Fruit fly (Drosophila melanogaster) whole organism, embryonic: Measurements from ENCODE around the gene CNMa.

Source experiments
- Asciz ChIP-seq: fragments of 200-800 bp; sonication (Bioruptor generic); optimal IDR thresholded peaks from 2 replicates; lab custom pipeline; 2017; ENCODE audit warnings: missing biosample characterization, mild to moderate bottlenecking, missing genetic modification characterization, missing genetic modification reagents
- BEAF-32 ChIP-seq: fragments of 200-800 bp; sonication (Bioruptor generic); optimal IDR thresholded peaks from 3 replicates; lab custom pipeline; 2017; ENCODE audit warnings: missing biosample characterization, missing genetic modification characterization, mild to moderate bottlenecking, moderate library complexity, missing genetic modification reagents
- CG11247 ChIP-seq: fragments of 200-800 bp; sonication (Bioruptor generic); IDR thresholded peaks from 2 replicates; pipeline ENCODE4 v1.3.6; 2022; ENCODE audit warnings: missing biosample characterization, missing genetic modification characterization
- CG12219 ChIP-seq: fragments of 200-800 bp; sonication (Bioruptor generic); optimal IDR thresholded peaks from 3 replicates; lab custom pipeline; 2018; ENCODE audit warnings: missing biosample characterization, mild to moderate bottlenecking, missing genetic modification characterization
- CG12236 ChIP-seq: fragments of 200-800 bp; sonication (Bioruptor generic); optimal IDR thresholded peaks from 2 replicates; lab custom pipeline; 2016; ENCODE audit warnings: missing biosample characterization, missing genetic modification characterization
- CG12299 ChIP-seq: fragments of 200-800 bp; sonication (Bioruptor generic); optimal IDR thresholded peaks from 2 replicates; lab custom pipeline; 2018; ENCODE audit warnings: missing biosample characterization, mild to moderate bottlenecking, missing genetic modification characterization
- CG14014 ChIP-seq: fragments of 200-800 bp; sonication (Bioruptor generic); IDR thresholded peaks from 2 replicates; pipeline ENCODE4 v1.3.6; 2022; ENCODE audit warnings: missing biosample characterization, missing genetic modification characterization
- CG1603 ChIP-seq: fragments of 200-800 bp; sonication (Bioruptor generic); optimal IDR thresholded peaks from 2 replicates; lab custom pipeline; 2019; ENCODE audit warnings: missing biosample characterization, mild to moderate bottlenecking, missing genetic modification characterization, moderate library complexity
- CG1647 ChIP-seq: fragments of 200-800 bp; sonication (Bioruptor generic); optimal IDR thresholded peaks from 3 replicates; lab custom pipeline; 2016; ENCODE audit warnings: missing biosample characterization, missing genetic modification characterization
- CG16779 ChIP-seq: fragments of 200-800 bp; sonication (Bioruptor generic); IDR thresholded peaks from 2 replicates; pipeline ENCODE4 v1.3.6; 2022; ENCODE audit warnings: missing biosample characterization, missing genetic modification characterization
- CG18011 ChIP-seq: fragments of 200-800 bp; sonication (Bioruptor generic); optimal IDR thresholded peaks from 2 replicates; lab custom pipeline; 2017; ENCODE audit warnings: missing biosample characterization, missing genetic modification characterization, mild to moderate bottlenecking, moderate library complexity, missing genotype
- CG18599 ChIP-seq: fragments of 200-800 bp; sonication (Bioruptor generic); optimal IDR thresholded peaks from 3 replicates; lab custom pipeline; 2017; ENCODE audit warnings: missing biosample characterization, missing genetic modification characterization, mild to moderate bottlenecking, moderate library complexity, missing genetic modification reagents
- CG30020 ChIP-seq: fragments of 200-800 bp; optimal IDR thresholded peaks from 2 replicates; lab custom pipeline; 2019; ENCODE audit warnings: missing biosample characterization, mild to moderate bottlenecking, missing genetic modification characterization, moderate library complexity
- CG34422 ChIP-seq: fragments of 200-800 bp; sonication (Bioruptor generic); IDR thresholded peaks from 3 replicates; pipeline ENCODE4 v1.3.6; 2022; ENCODE audit warnings: missing biosample characterization, missing genetic modification characterization
- CG42726 ChIP-seq: fragments of 200-800 bp; sonication (Bioruptor generic); IDR thresholded peaks from 2 replicates; pipeline ENCODE4 v1.3.6; 2022; ENCODE audit warnings: missing biosample characterization, missing genetic modification characterization; ENCODE audit not compliant: partially characterized antibody
- CG4404 ChIP-seq: fragments of 200-800 bp; sonication (Bioruptor generic); IDR thresholded peaks from 2 replicates; pipeline ENCODE4 v1.3.6; 2022; ENCODE audit warnings: missing biosample characterization, missing genetic modification characterization
- CG4730 ChIP-seq: fragments of 200-800 bp; sonication (Bioruptor generic); IDR thresholded peaks from 2 replicates; pipeline ENCODE4 v1.3.6; 2022; ENCODE audit warnings: missing biosample characterization, missing genetic modification characterization
- CG6791 ChIP-seq: fragments of 200-800 bp; sonication (Bioruptor generic); IDR thresholded peaks from 3 replicates; pipeline ENCODE4 v1.3.6; 2022; ENCODE audit warnings: missing biosample characterization, missing genetic modification characterization; ENCODE audit not compliant: partially characterized antibody
- CG8281 ChIP-seq: fragments of 200-800 bp; sonication (Bioruptor generic); optimal IDR thresholded peaks from 2 replicates; lab custom pipeline; 2018; ENCODE audit warnings: missing biosample characterization, mild to moderate bottlenecking, missing genetic modification characterization, moderate library complexity
- CG9609 ChIP-seq: fragments of 200-800 bp; sonication (Bioruptor generic); optimal IDR thresholded peaks from 3 replicates; lab custom pipeline; 2016; ENCODE audit warnings: missing biosample characterization, missing genetic modification characterization
- Dp ChIP-seq: fragments of 200-800 bp; sonication (Bioruptor generic); optimal IDR thresholded peaks from 2 replicates; lab custom pipeline; 2018; ENCODE audit warnings: missing biosample characterization, mild to moderate bottlenecking, missing genetic modification characterization, moderate library complexity
- Hand ChIP-seq: fragments of 200-800 bp; sonication (Bioruptor generic); optimal IDR thresholded peaks from 2 replicates; lab custom pipeline; 2017; ENCODE audit warnings: mild to moderate bottlenecking, missing biosample characterization, missing genetic modification reagents, missing genetic modification characterization
- MESR4 ChIP-seq: fragments of 200-800 bp; sonication (Bioruptor generic); optimal IDR thresholded peaks from 2 replicates; lab custom pipeline; 2018; ENCODE audit warnings: missing biosample characterization, mild to moderate bottlenecking, missing genetic modification characterization, moderate library complexity
- Myb ChIP-seq: fragments of 200-800 bp; sonication (Bioruptor generic); optimal IDR thresholded peaks from 2 replicates; lab custom pipeline; 2016; ENCODE audit warnings: missing biosample characterization, missing genetic modification characterization
- NC2β ChIP-seq: fragments of 200-800 bp; sonication (Bioruptor generic); optimal IDR thresholded peaks from 2 replicates; lab custom pipeline; 2016; ENCODE audit warnings: missing biosample characterization, missing genetic modification characterization
- NFAT ChIP-seq: fragments of 200-800 bp; sonication (Bioruptor generic); IDR thresholded peaks from 2 replicates; pipeline ENCODE4 v1.3.6; 2022; ENCODE audit warnings: missing biosample characterization, missing genetic modification characterization
- Nf-YB ChIP-seq: fragments of 200-800 bp; sonication (Bioruptor generic); optimal IDR thresholded peaks from 3 replicates; lab custom pipeline; 2019; ENCODE audit warnings: missing biosample characterization, mild to moderate bottlenecking, missing genetic modification characterization, moderate library complexity
- Optix ChIP-seq: fragments of 200-800 bp; sonication (Bioruptor generic); IDR thresholded peaks from 3 replicates; pipeline ENCODE4 v1.3.6; 2022; ENCODE audit warnings: missing biosample characterization, missing genetic modification characterization
- Ptx1 ChIP-seq: fragments of 200-800 bp; sonication (Bioruptor generic); IDR thresholded peaks from 2 replicates; pipeline ENCODE4 v1.3.6; 2022; ENCODE audit warnings: missing biosample characterization, missing genetic modification characterization
- Sin3A ChIP-seq: fragments of >200 bp; optimal IDR thresholded peaks from 2 replicates; lab custom pipeline; 2018
- Sox100B ChIP-seq: fragments of 200-800 bp; sonication (Bioruptor generic); optimal IDR thresholded peaks from 3 replicates; lab custom pipeline; 2018; ENCODE audit warnings: missing biosample characterization, mild to moderate bottlenecking, missing genetic modification characterization
- Sox102F ChIP-seq: fragments of 200-800 bp; sonication (Bioruptor generic); optimal IDR thresholded peaks from 2 replicates; lab custom pipeline; 2018; ENCODE audit warnings: missing biosample characterization, mild to moderate bottlenecking, missing genetic modification characterization, moderate library complexity
- ac ChIP-seq: fragments of 200-800 bp; sonication (Bioruptor generic); optimal IDR thresholded peaks from 3 replicates; lab custom pipeline; 2017; ENCODE audit warnings: missing biosample characterization, mild to moderate bottlenecking, missing genetic modification characterization
- fd3F ChIP-seq: fragments of 200-800 bp; sonication (Bioruptor generic); optimal IDR thresholded peaks from 2 replicates; lab custom pipeline; 2018; ENCODE audit warnings: missing biosample characterization, mild to moderate bottlenecking, missing genetic modification characterization, moderate library complexity
- h ChIP-seq: fragments of >200 bp; optimal IDR thresholded peaks from 2 replicates; lab custom pipeline; 2017
- jumu ChIP-seq: fragments of 200-800 bp; sonication (Bioruptor generic); optimal IDR thresholded peaks from 3 replicates; lab custom pipeline; 2016; ENCODE audit warnings: missing biosample characterization, missing genetic modification characterization
- otp ChIP-seq: fragments of 200-800 bp; sonication (Bioruptor generic); IDR thresholded peaks from 3 replicates; pipeline ENCODE4, ENCODE4 v1.3.6; 2022; ENCODE audit warnings: missing biosample characterization, missing genetic modification characterization
- ranshi ChIP-seq: fragments of 200-800 bp; sonication (Bioruptor generic); IDR thresholded peaks from 2 replicates; pipeline ENCODE4 v1.3.6; 2022; ENCODE audit warnings: missing biosample characterization, missing genetic modification characterization
- rib ChIP-seq: fragments of 200-800 bp; sonication (Bioruptor generic); IDR thresholded peaks from 2 replicates; pipeline ENCODE4 v1.3.6; 2022; ENCODE audit warnings: missing biosample characterization, missing genetic modification characterization
- run ChIP-seq: fragments of 200-800 bp; sonication (Bioruptor generic); optimal IDR thresholded peaks from 3 replicates; lab custom pipeline; 2018; ENCODE audit warnings: missing biosample characterization, mild to moderate bottlenecking, missing genetic modification characterization
- schlank ChIP-seq: fragments of 200-800 bp; sonication (Bioruptor generic); optimal IDR thresholded peaks from 2 replicates; lab custom pipeline; 2018; ENCODE audit warnings: missing biosample characterization, mild to moderate bottlenecking, missing genetic modification characterization
- sd ChIP-seq: fragments of 200-800 bp; sonication (Bioruptor generic); optimal IDR thresholded peaks from 3 replicates; lab custom pipeline; 2018; ENCODE audit warnings: missing biosample characterization, mild to moderate bottlenecking, missing genetic modification characterization, moderate library complexity
- shn ChIP-seq: fragments of 200-800 bp; sonication (Bioruptor generic); optimal IDR thresholded peaks from 3 replicates; lab custom pipeline; 2016; ENCODE audit warnings: missing biosample characterization, missing genetic modification characterization
- tio ChIP-seq: fragments of 200-800 bp; sonication (Bioruptor generic); optimal IDR thresholded peaks from 2 replicates; lab custom pipeline; 2017; ENCODE audit warnings: missing biosample characterization, missing genetic modification characterization, inconsistent platforms
- tna ChIP-seq: fragments of 200-800 bp; sonication (Bioruptor generic); IDR thresholded peaks from 2 replicates; pipeline ENCODE4 v1.3.6; 2022; ENCODE audit warnings: missing biosample characterization, missing genetic modification characterization; ENCODE audit not compliant: partially characterized antibody
- toy ChIP-seq: fragments of 200-800 bp; sonication (Bioruptor generic); IDR thresholded peaks from 2 replicates; pipeline ENCODE4 v1.3.6; 2022; ENCODE audit warnings: missing biosample characterization, missing genetic modification characterization
- unc-4 ChIP-seq: fragments of 200-800 bp; sonication (Bioruptor generic); IDR thresholded peaks from 2 replicates; pipeline ENCODE4 v1.3.6; 2022; ENCODE audit warnings: missing biosample characterization, missing genetic modification characterization; ENCODE audit not compliant: partially characterized antibody
- vvl ChIP-seq: fragments of 200-800 bp; sonication (Bioruptor generic); IDR thresholded peaks from 2 replicates; pipeline ENCODE4 v1.3.6; 2022; ENCODE audit warnings: missing biosample characterization, missing genetic modification characterization
- wdn ChIP-seq: fragments of 200-800 bp; sonication (Bioruptor generic); IDR thresholded peaks from 2 replicates; pipeline ENCODE4 v1.3.6; 2022; ENCODE audit warnings: missing biosample characterization, missing genetic modification characterization
- zf30C ChIP-seq: fragments of 200-800 bp; sonication (Bioruptor generic); optimal IDR thresholded peaks from 3 replicates; lab custom pipeline; 2018; ENCODE audit warnings: missing biosample characterization, mild to moderate bottlenecking, missing genetic modification characterization

Gene CNMa

DNA sequence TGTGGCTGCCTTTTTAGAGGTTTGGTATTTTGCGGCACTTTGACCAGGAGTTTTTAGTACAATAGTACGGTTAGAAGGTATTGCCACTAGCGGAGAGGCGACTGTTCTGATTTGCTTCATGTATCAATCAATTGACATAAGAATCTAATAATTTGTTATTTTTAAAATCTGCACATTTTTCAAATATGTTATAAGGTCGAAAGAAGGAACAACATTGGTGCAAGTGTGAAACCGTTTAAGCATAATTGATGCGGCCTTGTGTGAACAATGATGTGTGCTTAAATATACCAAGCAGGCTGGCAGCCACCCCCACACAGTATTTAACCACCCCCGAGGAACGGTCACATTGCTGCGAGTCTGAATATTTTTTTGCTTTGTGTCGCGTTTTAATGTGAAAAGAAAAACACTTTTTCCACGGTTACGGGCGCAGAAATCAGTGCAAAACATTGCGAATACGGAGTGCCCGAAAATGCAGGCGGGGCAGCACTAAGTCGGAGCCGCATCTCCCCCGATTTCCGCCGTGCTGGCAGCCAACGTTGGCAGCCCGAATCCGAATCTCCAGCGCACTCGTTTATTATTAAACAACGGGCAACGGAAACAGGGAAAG lies 9.8 kb upstream of the CNMa start, which contains the start of the genes HBS1 and CG12025 (continued):
- TF ChIP-seq CG1603 = peak; percentile 82
- TF ChIP-seq CG6791 (GFP tag; lab: Robert Waterston, UW) = no peak
- TF ChIP-seq Sox102F (GFP tag; lab: Kevin White, UChicago) = peak; percentile 46
- TF ChIP-seq CG42726 (GFP tag; lab: Robert Waterston, UW) = no peak
- peak; percentile 26; the same call in 1 of the 2 replicates for TF ChIP-seq ranshi (GFP tag; lab: Robert Waterston, UW)
- no peak for TF ChIP-seq zf30C (GFP tag; lab: Kevin White, UChicago)
- no peak for TF ChIP-seq otp (GFP tag; lab: Robert Waterston, UW)
- no peak for TF ChIP-seq CG18011 (GFP tag; lab: Kevin White, UChicago)
- TF ChIP-seq CG8281 (tag; lab: Kevin White, UChicago) = no peak
- no peak for TF ChIP-seq wdn (GFP tag; lab: Robert Waterston, UW)
- TF ChIP-seq Hand (GFP tag; lab: Kevin White, UChicago) = no peak
- no peak for TF ChIP-seq unc-4 (GFP tag; lab: Robert Waterston, UW)
- TF ChIP-seq BEAF-32 = peak; percentile 60
- TF ChIP-seq CG16779 (GFP tag; lab: Robert Waterston, UW) = no peak
- TF ChIP-seq CG12236 (GFP tag; lab: Kevin White, UChicago) = no peak
- peak; percentile 94 for TF ChIP-seq CG30020
- TF ChIP-seq Ptx1 (GFP tag; lab: Robert Waterston, UW) = peak; percentile 66
- peak; percentile 74 for TF ChIP-seq CG4404 (GFP tag; lab: Robert Waterston, UW)
- peak; percentile 44 for TF ChIP-seq NC2β (GFP tag; lab: Kevin White, UChicago)
- TF ChIP-seq toy = no peak
- no peak for TF ChIP-seq CG12219
- TF ChIP-seq rib = no peak
- TF ChIP-seq Dp = peak; percentile 14
- peak; percentile 37 for TF ChIP-seq NFAT
- TF ChIP-seq vvl = peak; percentile 41; the same call in 1 of the 2 replicates
- TF ChIP-seq sd (tag; lab: Kevin White, UChicago) = peak; percentile 53
- no peak; the same call in 2 of the 3 replicates for TF ChIP-seq CG34422 (GFP tag; lab: Robert Waterston, UW)
- peak; percentile 74 for TF ChIP-seq MESR4 (GFP tag; lab: Kevin White, UChicago)
- no peak for TF ChIP-seq run (tag; lab: Kevin White, UChicago)
- TF ChIP-seq h (lab: Kevin White, UChicago) = no peak
- TF ChIP-seq Nf-YB (GFP tag; lab: Kevin White, UChicago) = no peak
- TF ChIP-seq CG9609 = peak; percentile 27
- TF ChIP-seq tna (GFP tag; lab: Robert Waterston, UW) = no peak; the same call in 1 of the 2 replicates
- peak; percentile 41 for TF ChIP-seq CG1647 (GFP tag; lab: Kevin White, UChicago)
- TF ChIP-seq CG4730 (GFP tag; lab: Robert Waterston, UW) = no peak
- TF ChIP-seq fd3F (GFP tag; lab: Kevin White, UChicago) = peak; percentile 0
- TF ChIP-seq shn (GFP tag; lab: Kevin White, UChicago) = peak; percentile 59
- no peak for TF ChIP-seq ac (GFP tag; lab: Kevin White, UChicago)
- peak; percentile 49; the same call in 1 of the 2 replicates for TF ChIP-seq CG11247 (GFP tag; lab: Robert Waterston, UW)
- TF ChIP-seq Optix (GFP tag; lab: Robert Waterston, UW) = peak; percentile 37; the same call in 2 of the 3 replicates
- TF ChIP-seq schlank = no peak
- peak; percentile 46 for TF ChIP-seq Myb (GFP tag; lab: Kevin White, UChicago)
- no peak for TF ChIP-seq tio (GFP tag; lab: Kevin White, UChicago)
- no peak for TF ChIP-seq Asciz (GFP tag; lab: Kevin White, UChicago)
- TF ChIP-seq Sox100B (GFP tag; lab: Kevin White, UChicago) = no peak
- TF ChIP-seq Sin3A (lab: Kevin White, UChicago) = peak; percentile 97
- TF ChIP-seq CG12299 = no peak
- TF ChIP-seq jumu (GFP tag; lab: Kevin White, UChicago) = peak; percentile 55
- TF ChIP-seq CG18599 (GFP tag; lab: Kevin White, UChicago) = peak; percentile 44
- TF ChIP-seq CG14014 (GFP tag; lab: Robert Waterston, UW) = peak; percentile 68
